Worm (Caenorhabditis elegans) whole organism, L1 larva: ENCODE data around the gene nhr-195.

Experiments
- aly-2 ChIP-seq: fragments of 150-350 bp; optimal IDR thresholded peaks from 2 replicates; lab custom pipeline; 2014; ENCODE audit warnings: missing biosample characterization, missing genetic modification characterization
- elt-3 ChIP-seq, 6 experiments: fragments of 150-350 bp in 1 of 6; sonication (generic microtip); optimal IDR thresholded peaks; 2 replicates each; lab custom pipeline; 2017 to 2018; ENCODE audit warnings: missing biosample characterization in 6 of 6, missing genetic modification characterization in 6 of 6, inconsistent platforms in 1 of 6
- hpl-2 ChIP-seq: fragments of 150-350 bp; optimal IDR thresholded peaks from 2 replicates; lab custom pipeline; 2014; ENCODE audit warnings: missing biosample characterization, missing genetic modification reagents, missing genetic modification characterization
- lir-3 ChIP-seq: sonication (generic microtip); optimal IDR thresholded peaks from 2 replicates; lab custom pipeline; 2016; ENCODE audit warnings: mild to moderate bottlenecking, missing genetic modification characterization, moderate library complexity, missing compliant biosample characterization; ENCODE audit not compliant: poor library complexity
- nhr-76 ChIP-seq: sonication (generic microtip); optimal IDR thresholded peaks from 2 replicates; lab custom pipeline; 2017; ENCODE audit warnings: missing biosample characterization, missing genetic modification characterization
- nhr-90 ChIP-seq: sonication (generic microtip); optimal IDR thresholded peaks from 2 replicates; lab custom pipeline; 2016; ENCODE audit warnings: mild to moderate bottlenecking, missing genetic modification characterization, missing compliant biosample characterization; ENCODE audit not compliant: poor library complexity
- skn-1 ChIP-seq: fragments of 150-350 bp; optimal IDR thresholded peaks from 2 replicates; lab custom pipeline; 2014; ENCODE audit warnings: missing biosample characterization, missing genetic modification characterization
- sptf-1 ChIP-seq: fragments of 150-350 bp; optimal IDR thresholded peaks from 2 replicates; lab custom pipeline; 2014; ENCODE audit warnings: missing biosample characterization, missing genetic modification characterization

DNA sequence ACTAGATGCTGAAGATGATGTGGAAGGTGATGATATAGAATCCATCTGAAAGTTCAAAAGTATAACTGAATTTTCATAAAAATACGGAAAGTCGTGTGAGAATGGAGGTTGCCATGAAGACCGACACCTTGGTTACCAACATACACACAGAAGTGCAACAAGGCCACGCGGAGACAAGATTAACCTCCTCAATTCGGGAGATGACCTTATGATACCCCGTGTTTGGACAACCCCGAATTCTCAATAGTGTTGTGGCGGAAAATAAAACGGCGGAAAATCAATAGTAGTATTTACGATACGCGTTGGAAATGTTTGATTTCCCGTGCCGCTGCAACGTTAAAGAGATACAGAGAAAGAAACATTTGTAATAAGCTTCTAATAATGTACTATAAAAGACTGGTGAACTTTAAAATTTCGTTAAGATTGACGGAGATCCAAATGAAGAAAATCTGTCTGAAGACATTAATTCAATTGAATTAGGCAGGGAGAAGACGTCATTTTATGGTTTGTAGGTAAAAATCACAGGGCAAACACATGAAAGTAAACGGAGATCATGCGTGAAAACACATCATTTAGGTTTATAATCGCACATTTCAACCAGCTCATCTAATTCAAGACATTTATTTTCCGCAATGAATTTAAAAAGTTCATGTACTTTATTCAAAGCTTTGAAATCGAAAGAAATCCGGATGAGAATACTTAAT lies 8.0 kb downstream of the nhr-195 start, which contains the start of gene nhr-44:
- no peak for TF ChIP-seq nhr-90 (tag; lab: Kevin White, UChicago)
- no peak for TF ChIP-seq nhr-76
- no peak for TF ChIP-seq elt-3 (tag; optimal IDR thresholded peaks at IDR 0.05; lab: Kevin White, UChicago)
- no peak for TF ChIP-seq lir-3 (tag; lab: Kevin White, UChicago)
- TF ChIP-seq sptf-1 (tag; lab: Kevin White, UChicago), result no peak
- TF ChIP-seq hpl-2 (GFP tag; lab: Kevin White, UChicago), result no peak
- TF ChIP-seq aly-2 (tag; lab: Kevin White, UChicago), result no peak
- TF ChIP-seq skn-1, result no peak
